Fruit fly (Drosophila melanogaster): ENCODE data around the gene Pi4KIIIalpha.

DNA sequence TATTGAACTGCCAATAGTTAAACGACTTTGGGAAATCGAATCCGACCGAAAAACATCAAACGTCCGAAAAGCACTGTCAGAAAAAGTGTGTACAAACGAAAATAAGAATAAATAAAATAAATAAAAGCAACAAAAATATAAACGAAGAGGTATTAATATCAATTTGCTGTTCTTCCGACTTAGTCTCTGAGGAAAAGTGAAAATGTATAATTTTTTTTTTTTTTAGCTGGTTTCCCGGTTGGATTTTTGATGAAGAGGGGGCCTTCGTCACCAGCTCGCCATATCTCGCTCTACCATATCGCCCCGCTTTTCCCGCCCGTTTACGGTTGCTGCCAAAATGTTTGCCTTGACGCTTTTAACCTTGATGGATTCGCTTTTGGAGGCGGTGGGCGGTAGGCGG, 14.0 kb downstream of the Pi4KIIIalpha start:
- TF ChIP-seq gce (GFP tag; IDR thresholded peaks at IDR 0.05) (no peak), tll (GFP tag; optimal IDR thresholded peaks at IDR 0.05) (no peak), CG8359 (GFP tag; optimal IDR thresholded peaks at IDR 0.05; ENCODE audit: borderline replicate concordance) (no peak), CG16779 (GFP tag; IDR thresholded peaks at IDR 0.05) (no peak), CG16863 (GFP tag; optimal IDR thresholded peaks at IDR 0.05) (no peak), CTCF (GFP tag; optimal IDR thresholded peaks at IDR 0.05) (no peak), sob (GFP tag; IDR thresholded peaks at IDR 0.05) (no peak), Atf3 (GFP tag; optimal IDR thresholded peaks at IDR 0.05) (no peak), ro (GFP tag; IDR thresholded peaks at IDR 0.05) (no peak), NfI (GFP tag; optimal IDR thresholded peaks at IDR 0.05) (no peak), Sry-β (GFP tag; optimal IDR thresholded peaks at IDR 0.05) (no peak)
